Worm (Caenorhabditis elegans): Measurements from ENCODE around the gene vps-29.

- TF ChIP-seq unc-120 (tag; optimal IDR thresholded peaks at IDR 0.05; ENCODE audit: poor library complexity, severe bottlenecking) (no peak), blmp-1 (tag; optimal IDR thresholded peaks at IDR 0.05) (no peak), mls-2 (tag; optimal IDR thresholded peaks at IDR 0.05) (no peak), ztf-11 (tag; optimal IDR thresholded peaks at IDR 0.05) (no peak), lsy-2 (tag; optimal IDR thresholded peaks at IDR 0.05) (no peak), nhr-237 (tag; optimal IDR thresholded peaks at IDR 0.05) (no peak), unc-62 (GFP tag; optimal IDR thresholded peaks at IDR 0.05) (no peak), zip-8 (tag; optimal IDR thresholded peaks at IDR 0.05) (no peak), snpc-4 (tag; optimal IDR thresholded peaks at IDR 0.05) (no peak), nhr-12 (tag; optimal IDR thresholded peaks at IDR 0.05) (no peak), unc-39 (tag; optimal IDR thresholded peaks at IDR 0.05) (no peak), hlh-1 (tag; optimal IDR thresholded peaks at IDR 0.05) (no peak)
These were observed 36.8 kb downstream of the vps-29 start for ce11 chrIII:10076042-10076441.
